Fruit fly (Drosophila melanogaster) whole organism: ENCODE data around the gene CG4133.

Experiments used
- Dll ChIP-seq: fragments of >200 bp; optimal IDR thresholded peaks from 2 replicates; lab custom pipeline; 2017
- pan ChIP-seq: fragments of >200 bp; optimal IDR thresholded peaks from 2 replicates; lab custom pipeline; 2017

- TF ChIP-seq Dll (lab: Kevin White, UChicago) (no peak), pan (no peak)
These were observed 20.9 kb upstream of the CG4133 start for dm6 chr2L:434439-434838.
